Fruit fly (Drosophila melanogaster): ENCODE measurements around the gene Hpd.

Hpd gene

dm6 chr3L:20395257-20395909, 44.3 kb downstream of the Hpd start:
- no peak for TF ChIP-seq CG31627 (GFP tag; optimal IDR thresholded peaks at IDR 0.05)
- peak; percentile 73 for TF ChIP-seq svp (GFP tag)
- TF ChIP-seq vri (GFP tag; optimal IDR thresholded peaks at IDR 0.05): peak; percentile 91
- no peak for TF ChIP-seq CG11902 (GFP tag; optimal IDR thresholded peaks at IDR 0.05)
- no peak for TF ChIP-seq Ets96B (tag; optimal IDR thresholded peaks at IDR 0.05)
- TF ChIP-seq Lpt (GFP tag; optimal IDR thresholded peaks at IDR 0.05): no peak
- TF ChIP-seq Sox14 (GFP tag; optimal IDR thresholded peaks at IDR 0.05): peak; percentile 11
- no peak for TF ChIP-seq CG15336 (GFP tag; IDR thresholded peaks at IDR 0.05)
- peak; percentile 14 for TF ChIP-seq lz (GFP tag; optimal IDR thresholded peaks at IDR 0.05)
- TF ChIP-seq CG1621 (tag; optimal IDR thresholded peaks at IDR 0.05): no peak
- TF ChIP-seq CG16779 (tag; optimal IDR thresholded peaks at IDR 0.05): no peak
- TF ChIP-seq Met (GFP tag; optimal IDR thresholded peaks at IDR 0.05): peak; percentile 39
- peak; percentile 66 for TF ChIP-seq Eip78C (GFP tag)
- TF ChIP-seq fd59A (GFP tag; optimal IDR thresholded peaks at IDR 0.05): no peak
- TF ChIP-seq cyc (GFP tag; optimal IDR thresholded peaks at IDR 0.05): peak; percentile 3
- TF ChIP-seq dsx (GFP tag; optimal IDR thresholded peaks at IDR 0.05; ENCODE audit: poor library complexity, severe bottlenecking): no peak
- TF ChIP-seq fd85E (GFP tag; optimal IDR thresholded peaks at IDR 0.05): no peak
- no peak for TF ChIP-seq CG8632 (GFP tag; optimal IDR thresholded peaks at IDR 0.05)
- no peak for TF ChIP-seq CG6276 (GFP tag; optimal IDR thresholded peaks at IDR 0.05)
- no peak for TF ChIP-seq Eip75B (GFP tag; optimal IDR thresholded peaks at IDR 0.05)
- TF ChIP-seq CG6792 (GFP tag; optimal IDR thresholded peaks at IDR 0.05): no peak
- TF ChIP-seq Eip93F (GFP tag; optimal IDR thresholded peaks at IDR 0.05): peak; percentile 5
- TF ChIP-seq esn (GFP tag; optimal IDR thresholded peaks at IDR 0.05): peak; percentile 38
- peak; percentile 26 for TF ChIP-seq topi (GFP tag; optimal IDR thresholded peaks at IDR 0.05)
- TF ChIP-seq CG4318 (GFP tag; optimal IDR thresholded peaks at IDR 0.05): no peak
- no peak for TF ChIP-seq Hr38 (GFP tag; optimal IDR thresholded peaks at IDR 0.05)
- TF ChIP-seq CG8119 (GFP tag; IDR thresholded peaks at IDR 0.05): no peak
- no peak for TF ChIP-seq CG7368 (GFP tag; optimal IDR thresholded peaks at IDR 0.05)
- TF ChIP-seq ss (GFP tag; optimal IDR thresholded peaks at IDR 0.05): no peak
- no peak for TF ChIP-seq Hr39 (GFP tag; optimal IDR thresholded peaks at IDR 0.05)

dm6 chr3L:20393357-20393756, 46.3 kb downstream of the Hpd start, which contains the start of gene CG33969:
Gene CG33969 (minus strand): TSS chr3L:20393553.
- no peak for TF ChIP-seq Hr4 (GFP tag; optimal IDR thresholded peaks at IDR 0.05)
- TF ChIP-seq fd85E (GFP tag; optimal IDR thresholded peaks at IDR 0.05): no peak
- peak; percentile 77 for TF ChIP-seq Eip78C (GFP tag)
- no peak for TF ChIP-seq Blimp-1 (GFP tag; optimal IDR thresholded peaks at IDR 0.05)
- TF ChIP-seq Ets21C (GFP tag; optimal IDR thresholded peaks at IDR 0.05): no peak
- no peak for TF ChIP-seq CG4318 (GFP tag; optimal IDR thresholded peaks at IDR 0.05)
- TF ChIP-seq CG1621 (tag; optimal IDR thresholded peaks at IDR 0.05): no peak
- no peak for TF ChIP-seq Hr39 (GFP tag; optimal IDR thresholded peaks at IDR 0.05)
- TF ChIP-seq topi (GFP tag; optimal IDR thresholded peaks at IDR 0.05): peak; percentile 1
- TF ChIP-seq vri (GFP tag; optimal IDR thresholded peaks at IDR 0.05): peak; percentile 73
- TF ChIP-seq Sox14 (GFP tag; optimal IDR thresholded peaks at IDR 0.05): peak; percentile 32
- TF ChIP-seq CG8632 (GFP tag; optimal IDR thresholded peaks at IDR 0.05): no peak
- TF ChIP-seq fkh (GFP tag; optimal IDR thresholded peaks at IDR 0.05): peak; percentile 73
- no peak for TF ChIP-seq Lpt (GFP tag; optimal IDR thresholded peaks at IDR 0.05)
- TF ChIP-seq esn (GFP tag; optimal IDR thresholded peaks at IDR 0.05): peak; percentile 24
- TF ChIP-seq lz (GFP tag; optimal IDR thresholded peaks at IDR 0.05): no peak

- peak; percentile 41 for TF ChIP-seq Eip78C (GFP tag)
- peak; percentile 25 for TF ChIP-seq CG31627 (GFP tag; optimal IDR thresholded peaks at IDR 0.05)
- no peak for TF ChIP-seq net (GFP tag; optimal IDR thresholded peaks at IDR 0.05)
- TF ChIP-seq Hr38 (GFP tag; optimal IDR thresholded peaks at IDR 0.05): no peak
- peak; percentile 3 for TF ChIP-seq CG8319 (GFP tag; optimal IDR thresholded peaks at IDR 0.05)
- peak; percentile 24 for TF ChIP-seq Hr39 (GFP tag; optimal IDR thresholded peaks at IDR 0.05)
- peak; percentile 91 for TF ChIP-seq svp (GFP tag)
- peak; percentile 26 for TF ChIP-seq esn (GFP tag; optimal IDR thresholded peaks at IDR 0.05)
- TF ChIP-seq fkh (GFP tag; optimal IDR thresholded peaks at IDR 0.05): peak; percentile 51
- peak; percentile 16 for TF ChIP-seq Sox14 (GFP tag; optimal IDR thresholded peaks at IDR 0.05)
- no peak for TF ChIP-seq Smox (GFP tag; optimal IDR thresholded peaks at IDR 0.05)
- TF ChIP-seq vri (GFP tag; optimal IDR thresholded peaks at IDR 0.05): peak; percentile 63
These were observed 50.7 kb downstream of the Hpd start for dm6 chr3L:20388983-20389382.

All from whole organism, prepupa.